Worm (Caenorhabditis elegans): Measurements from ENCODE around the gene str-222.

The str-222 gene

DNA sequence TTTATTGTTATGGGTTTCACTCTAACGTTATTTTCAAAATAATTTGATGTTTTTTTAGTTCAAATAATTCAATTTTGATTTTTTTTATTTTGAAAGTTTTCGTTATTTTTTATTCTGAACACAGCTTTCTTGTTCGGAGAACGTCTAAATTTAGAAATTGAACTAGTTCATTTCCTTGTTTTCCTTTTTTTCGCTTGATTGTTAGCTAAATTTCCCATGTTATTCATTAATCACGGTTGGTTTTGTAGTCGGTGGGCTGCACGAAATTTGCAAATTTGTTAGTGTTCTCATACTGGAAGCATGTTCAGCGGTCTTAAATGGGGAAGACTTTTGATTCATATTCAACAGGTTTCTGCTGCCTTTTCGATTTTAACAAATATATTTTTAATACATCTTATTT is at the start of gene str-222:
Gene str-222 (plus strand): TSS at position 301 of the 400 bp plus-strand sequence.
- no peak for TF ChIP-seq T07F8.4 (tag; optimal IDR thresholded peaks at IDR 0.05)
- TF ChIP-seq ceh-40 (GFP tag; IDR thresholded peaks at IDR 0.05) = no peak
- no peak for TF ChIP-seq unc-130 (GFP tag; optimal IDR thresholded peaks at IDR 0.05)
- TF ChIP-seq let-526 (GFP tag; IDR thresholded peaks at IDR 0.05) = no peak
- TF ChIP-seq rcor-1 (GFP tag; IDR thresholded peaks at IDR 0.05) = no peak
- TF ChIP-seq zfh-2 (GFP tag; conservative IDR thresholded peaks at IDR 0.05) = no peak
- TF ChIP-seq ztf-28 (GFP tag; IDR thresholded peaks at IDR 0.05) = no peak
- no peak for TF ChIP-seq pha-4 (tag; optimal IDR thresholded peaks at IDR 0.05)

DNA sequence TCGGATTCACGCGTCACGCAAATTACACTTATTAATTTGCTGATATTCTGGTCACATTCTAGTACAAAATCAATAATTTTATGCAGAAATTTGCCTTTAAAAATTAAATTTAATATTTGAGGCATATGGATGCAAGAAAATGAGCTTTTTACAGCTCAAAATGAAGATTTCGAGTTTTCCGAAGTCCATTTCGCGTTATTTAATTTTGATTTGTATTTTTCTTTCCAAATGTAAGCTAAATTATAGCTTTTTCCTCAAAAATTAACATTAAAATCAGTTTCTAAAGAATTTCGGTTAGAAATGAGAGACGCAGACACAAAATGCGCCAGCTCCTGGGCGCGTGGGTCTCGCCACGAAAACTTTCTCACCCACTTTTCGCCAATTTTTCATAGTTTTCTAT is 49.1 kb upstream of the str-222 start, which contains the start of gene F16B4.6:
Gene F16B4.6 (plus strand): TSS at position 301 of the 400 bp plus-strand sequence.
- TF ChIP-seq bed-2 (GFP tag; IDR thresholded peaks at IDR 0.05) (no peak), ceh-100 (GFP tag; IDR thresholded peaks at IDR 0.05) (no peak), F22D6.2 (tag; optimal IDR thresholded peaks at IDR 0.05) (no peak), dpff-1 (tag; optimal IDR thresholded peaks at IDR 0.05) (no peak), madf-3 (GFP tag; IDR thresholded peaks at IDR 0.05) (no peak), snpc-3.4 (tag; optimal IDR thresholded peaks at IDR 0.05) (no peak), ceh-58 (GFP tag; IDR thresholded peaks at IDR 0.05) (no peak), attf-3 (GFP tag; conservative IDR thresholded peaks at IDR 0.05) (no peak), tbp1 (GFP tag; optimal IDR thresholded peaks at IDR 0.05) (no peak)

DNA sequence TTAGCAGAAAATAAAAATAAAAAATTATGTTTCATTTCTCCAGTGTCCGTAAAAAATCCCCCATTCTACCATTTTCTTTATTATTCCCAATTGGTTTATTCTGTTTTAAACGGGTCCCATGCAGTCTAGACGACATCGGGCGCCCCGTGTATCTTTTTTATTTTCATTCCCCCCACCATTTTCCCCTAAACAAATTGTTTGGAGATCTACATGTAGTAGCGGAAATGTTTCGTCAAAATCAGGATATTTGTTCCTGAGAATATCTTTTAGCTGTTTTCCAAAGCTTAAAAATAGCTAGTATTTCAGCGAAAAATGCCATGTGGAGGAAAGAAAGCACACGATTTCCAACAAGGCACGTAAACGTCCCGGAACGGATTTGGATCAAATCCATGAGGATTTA is 47.8 kb upstream of the str-222 start, which contains the start of gene F16B4.5:
Gene F16B4.5 (plus strand): TSS at position 301 of the 400 bp plus-strand sequence.
- TF ChIP-seq F37B4.10 (GFP tag; IDR thresholded peaks at IDR 0.05) (no peak), Y95B8A.8 (GFP tag; IDR thresholded peaks at IDR 0.05) (no peak)

DNA sequence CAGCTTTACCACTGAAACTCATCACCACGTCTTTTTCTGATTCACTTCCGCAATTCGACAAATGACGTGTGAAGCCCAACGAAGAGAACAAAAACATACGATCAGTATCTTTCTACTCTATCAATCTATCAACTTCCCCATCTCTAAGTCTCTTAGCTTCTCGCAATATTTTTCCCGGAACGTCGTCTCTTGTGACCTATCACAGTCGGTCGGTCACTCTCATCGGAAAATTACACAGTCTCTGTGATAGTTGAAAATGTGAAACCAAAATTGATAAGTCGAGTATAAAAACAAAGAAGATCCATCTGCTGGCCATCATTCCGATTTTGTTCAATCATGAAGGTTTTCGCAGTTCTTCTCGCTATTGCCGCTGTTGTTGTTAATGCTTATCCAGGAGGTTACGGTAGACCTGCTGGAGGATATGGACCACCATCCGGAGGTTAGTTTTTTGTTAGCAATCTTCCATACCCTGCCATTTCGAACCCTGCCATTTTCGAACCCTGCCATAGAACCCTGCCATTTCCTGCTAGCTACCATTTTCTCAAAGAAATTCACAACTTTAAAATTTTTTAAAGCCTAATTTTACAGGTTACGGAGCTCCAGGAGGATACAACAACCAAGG is 42.0 kb upstream of the str-222 start, which contains the start of gene F16B4.4:
Gene F16B4.4 (plus strand): TSS at position 221 of the 622 bp plus-strand sequence.
- peak; percentile 48 for TF ChIP-seq ama-1 (optimal IDR thresholded peaks at IDR 0.05)
- TF ChIP-seq ama-1 (GFP tag; optimal IDR thresholded peaks at IDR 0.05) = no peak
- no peak for TF ChIP-seq mxl-1 (tag; optimal IDR thresholded peaks at IDR 0.05)

DNA sequence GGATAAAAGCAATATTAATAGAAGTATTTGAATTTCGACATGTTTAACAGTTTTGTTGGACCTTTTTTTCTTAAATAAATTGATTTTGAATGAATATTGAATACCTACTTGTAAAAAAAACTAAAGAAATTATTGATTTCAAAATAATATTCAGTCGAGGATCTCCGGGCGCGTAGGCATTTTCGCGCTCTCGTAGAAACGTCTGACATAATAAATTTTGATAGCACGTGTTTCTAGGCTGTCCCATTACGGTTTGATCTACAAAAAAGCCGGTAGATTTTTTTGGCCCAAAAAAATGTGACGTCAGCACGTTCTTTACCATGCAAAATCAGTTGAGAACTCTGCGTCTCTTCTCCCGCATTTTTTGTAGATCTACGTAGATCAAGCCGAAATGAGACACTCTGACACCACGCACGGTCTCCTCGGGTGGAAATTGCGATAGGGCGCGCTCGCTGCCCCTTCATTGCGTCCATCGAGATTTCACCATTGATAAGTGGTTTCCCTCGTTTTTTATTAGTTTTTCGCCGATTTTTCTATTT is 41.3 kb upstream of the str-222 start:
- peak; percentile 25 for TF ChIP-seq lin-40 (tag; optimal IDR thresholded peaks at IDR 0.05)
- TF ChIP-seq mes-4 (tag; optimal IDR thresholded peaks at IDR 0.05) = no peak

DNA sequence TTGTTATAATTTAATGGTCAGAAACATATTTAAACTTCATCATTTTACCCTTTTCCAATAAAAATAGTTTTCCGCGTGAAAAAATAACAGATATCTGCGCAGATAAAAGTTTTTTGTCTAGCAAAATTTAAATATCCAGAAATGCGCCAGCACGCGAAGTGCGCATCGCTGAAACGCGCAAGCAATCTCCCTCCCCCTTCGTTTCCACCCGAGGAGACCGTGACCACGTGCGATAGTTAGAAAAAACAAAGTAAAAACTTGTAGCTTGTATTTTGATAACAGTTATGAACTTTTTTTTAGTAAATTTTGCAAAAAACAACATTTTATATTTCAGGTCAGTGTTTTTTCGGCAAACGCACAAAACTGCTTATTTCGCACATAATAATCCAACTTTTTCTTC is 36.9 kb upstream of the str-222 start:
- TF ChIP-seq mcd-1 (GFP tag; IDR thresholded peaks at IDR 0.05) (peak; percentile 55), egrh-3 (GFP tag; IDR thresholded peaks at IDR 0.05) (peak; percentile 53; the same call in 1 of the 2 replicates), dox-1 (GFP tag; IDR thresholded peaks at IDR 0.05) (peak; percentile 49; the same call in 1 of the 2 replicates), hmg-20 (GFP tag; IDR thresholded peaks at IDR 0.05) (0 out of 2 replicates have a peak, but pooled peaks have one; percentile 24), nhr-80 (tag; optimal IDR thresholded peaks at IDR 0.05) (peak; percentile 32), ztf-18 (tag; optimal IDR thresholded peaks at IDR 0.05) (peak; percentile 90), attf-5 (GFP tag; optimal IDR thresholded peaks at IDR 0.05) (peak; percentile 31)

Measured in whole organism, young adult.